Fruit fly (Drosophila melanogaster): ENCODE data around the gene Faf2.

Faf2 gene

dm6 chr2L:18735553-18736167 is 27.2 kb upstream of the Faf2 start (continued):
- TF ChIP-seq tna (GFP tag; IDR thresholded peaks at IDR 0.05; ENCODE audit: partially characterized antibody) (no peak), CG11723 (GFP tag; optimal IDR thresholded peaks at IDR 0.05) (no peak), hth (optimal IDR thresholded peaks at IDR 0.05) (no peak), CG11695 (GFP tag; IDR thresholded peaks at IDR 0.05) (no peak), Sox100B (GFP tag; optimal IDR thresholded peaks at IDR 0.05) (no peak), Jarid2 (GFP tag; optimal IDR thresholded peaks at IDR 0.05) (peak; percentile 42), CG16813 (GFP tag; IDR thresholded peaks at IDR 0.05; ENCODE audit: partially characterized antibody) (no peak), pb (GFP tag; optimal IDR thresholded peaks at IDR 0.05) (no peak), sna (GFP tag; IDR thresholded peaks at IDR 0.05; ENCODE audit: partially characterized antibody) (no peak), Drgx (GFP tag; IDR thresholded peaks at IDR 0.05) (0 out of 2 replicates have a peak, but pooled peaks have one; percentile 15), chm (GFP tag; IDR thresholded peaks at IDR 0.05) (no peak), CG31224 (GFP tag; IDR thresholded peaks at IDR 0.05) (no peak), nau (GFP tag; optimal IDR thresholded peaks at IDR 0.05) (no peak), CG8089 (GFP tag; optimal IDR thresholded peaks at IDR 0.05) (no peak), z (GFP tag; IDR thresholded peaks at IDR 0.05) (peak; percentile 34; the same call in 1 of the 3 replicates), Nf-YB (GFP tag; optimal IDR thresholded peaks at IDR 0.05) (peak; percentile 97), mirr (GFP tag; optimal IDR thresholded peaks at IDR 0.05) (no peak), toy (GFP tag; IDR thresholded peaks at IDR 0.05) (no peak), CG12299 (tag; optimal IDR thresholded peaks at IDR 0.05) (no peak), ranshi (GFP tag; IDR thresholded peaks at IDR 0.05) (no peak), eve (GFP tag; optimal IDR thresholded peaks at IDR 0.05) (no peak), Hr3 (GFP tag; optimal IDR thresholded peaks at IDR 0.05) (no peak), run (tag; optimal IDR thresholded peaks at IDR 0.05) (no peak), crol (GFP tag; IDR thresholded peaks at IDR 0.05) (peak; percentile 71), otp (GFP tag; IDR thresholded peaks at IDR 0.05) (no peak), en (GFP tag; optimal IDR thresholded peaks at IDR 0.05) (no peak), ems (GFP tag; optimal IDR thresholded peaks at IDR 0.05) (no peak), CG17829 (tag; optimal IDR thresholded peaks at IDR 0.05) (no peak), H15 (GFP tag; IDR thresholded peaks at IDR 0.05) (0 out of 3 replicates have a peak, but pooled peaks have one; percentile 8), CG6254 (GFP tag; optimal IDR thresholded peaks at IDR 0.05) (no peak), cg (GFP tag; optimal IDR thresholded peaks at IDR 0.05) (peak; percentile 80), HLH54F (GFP tag; optimal IDR thresholded peaks at IDR 0.05) (no peak), CG14860 (GFP tag; IDR thresholded peaks at IDR 0.05; ENCODE audit: partially characterized antibody) (no peak), CrebB (tag; optimal IDR thresholded peaks at IDR 0.05) (no peak), odd (GFP tag; optimal IDR thresholded peaks at IDR 0.05) (no peak), CkIIα-i1 (GFP tag; IDR thresholded peaks at IDR 0.05) (no peak), CG11504 (tag; optimal IDR thresholded peaks at IDR 0.05) (no peak), CG43689 (GFP tag; IDR thresholded peaks at IDR 0.05) (no peak), C15 (GFP tag; IDR thresholded peaks at IDR 0.05) (no peak), Atf3 (GFP tag; optimal IDR thresholded peaks at IDR 0.05) (no peak), CG9932 (GFP tag; IDR thresholded peaks at IDR 0.05) (no peak), CG30020 (tag; optimal IDR thresholded peaks at IDR 0.05) (no peak), CG1024 (GFP tag; IDR thresholded peaks at IDR 0.05) (no peak), CG3407 (GFP tag; optimal IDR thresholded peaks at IDR 0.05) (no peak), CG7963 (GFP tag; IDR thresholded peaks at IDR 0.05; ENCODE audit: partially characterized antibody) (no peak), Sin3A (optimal IDR thresholded peaks at IDR 0.05) (no peak), CG6813 (GFP tag; optimal IDR thresholded peaks at IDR 0.05) (no peak), Abd-B (GFP tag; optimal IDR thresholded peaks at IDR 0.05) (no peak), YL-1 (GFP tag; optimal IDR thresholded peaks at IDR 0.05) (no peak), CG12659 (GFP tag; optimal IDR thresholded peaks at IDR 0.05) (no peak), Dad (GFP tag; optimal IDR thresholded peaks at IDR 0.05) (no peak)
